Worm (Caenorhabditis elegans) whole organism, young adult: ENCODE measurements around the gene lpin-1.
A peak's percentile ranks its signal among the peaks of the same experiment; 100 is the strongest.

Experiments
- B0019.2 ChIP-seq: fragments of 200-800 bp; sonication (Bioruptor generic); conservative IDR thresholded peaks from 2 replicates; pipeline ENCODE4 v1.3.6; 2022; ENCODE audit warnings: missing genetic modification reagents, missing genetic modification characterization, missing compliant biosample characterization
- B0261.1 ChIP-seq: sonication (generic microtip); optimal IDR thresholded peaks from 2 replicates; lab custom pipeline; 2016; ENCODE audit warnings: mild to moderate bottlenecking, missing genetic modification characterization, moderate library complexity, missing compliant biosample characterization
- C06A6.2 ChIP-seq: fragments of 200-800 bp; sonication (Bioruptor generic); conservative IDR thresholded peaks from 2 replicates; pipeline ENCODE4 v1.3.6; 2022; ENCODE audit warnings: missing genetic modification characterization, missing compliant biosample characterization
- D2030.7 ChIP-seq: fragments of 200-800 bp; sonication (Bioruptor generic); IDR thresholded peaks from 2 replicates; pipeline ENCODE4 v1.3.6; 2022; ENCODE audit warnings: missing genetic modification reagents, missing genetic modification characterization, missing compliant biosample characterization
- F10E7.11 ChIP-seq: sonication (generic microtip); optimal IDR thresholded peaks from 2 replicates; lab custom pipeline; 2017; ENCODE audit warnings: mild to moderate bottlenecking, missing genetic modification characterization, moderate library complexity, missing compliant biosample characterization
- F22D6.2 ChIP-seq: sonication (generic microtip); optimal IDR thresholded peaks from 2 replicates; lab custom pipeline; 2016; ENCODE audit warnings: mild to moderate bottlenecking, missing genetic modification characterization, missing compliant biosample characterization
- F23B12.7 ChIP-seq: sonication (generic microtip); optimal IDR thresholded peaks from 2 replicates; lab custom pipeline; 2017; ENCODE audit warnings: missing genetic modification characterization, mild to moderate bottlenecking, missing compliant biosample characterization, antibody characterized with exemption, moderate library complexity; ENCODE audit not compliant: insufficient read depth
- F33H1.4 ChIP-seq: fragments of 200-800 bp; sonication (Bioruptor generic); IDR thresholded peaks from 2 replicates; pipeline ENCODE4 v1.3.6; 2022; ENCODE audit warnings: missing genetic modification reagents, missing genetic modification characterization, missing compliant biosample characterization
- T07F8.4 ChIP-seq: sonication (generic microtip); optimal IDR thresholded peaks from 2 replicates; lab custom pipeline; 2016; ENCODE audit warnings: mild to moderate bottlenecking, missing genetic modification characterization, moderate library complexity, missing compliant biosample characterization
- Y53F4B.3 ChIP-seq: fragments of 200-800 bp; sonication (Bioruptor generic); IDR thresholded peaks from 2 replicates; pipeline ENCODE4 v1.3.6; 2022; ENCODE audit warnings: missing genetic modification reagents, missing genetic modification characterization, missing compliant biosample characterization
- Y53G8AR.9 ChIP-seq: fragments of 200-800 bp; sonication (Bioruptor generic); conservative IDR thresholded peaks from 2 replicates; pipeline ENCODE4 v1.3.6; 2022; ENCODE audit warnings: missing genetic modification reagents, missing genetic modification characterization, missing compliant biosample characterization
- Y67H2A.10 ChIP-seq: fragments of 200-800 bp; sonication (Bioruptor generic); conservative IDR thresholded peaks from 2 replicates; pipeline ENCODE4 v1.3.6; 2022; ENCODE audit warnings: missing genetic modification reagents, missing genetic modification characterization, missing compliant biosample characterization
- Y79H2A.3 ChIP-seq: fragments of 200-800 bp; sonication (Bioruptor generic); conservative IDR thresholded peaks from 2 replicates; pipeline ENCODE4 v1.3.6; 2022; ENCODE audit warnings: missing genetic modification reagents, missing genetic modification characterization, missing compliant biosample characterization
- ama-1 ChIP-seq, 3 experiments: fragments of 150-350 bp in 1 of 3; sonication (generic microtip) in 2 of 3; optimal IDR thresholded peaks; 2 replicates each; lab custom pipeline; 2014 to 2018; ENCODE audit warnings: missing biosample characterization in 2 of 3, missing genetic modification characterization in 2 of 3, missing genetic modification reagents in 2 of 3
- aptf-2 ChIP-seq: fragments of 200-800 bp; sonication (Bioruptor generic); conservative IDR thresholded peaks from 2 replicates; pipeline ENCODE4 v1.3.6; 2022; ENCODE audit warnings: missing genetic modification reagents, missing genetic modification characterization, missing compliant biosample characterization
- aptf-3 ChIP-seq: fragments of 200-800 bp; sonication (Bioruptor generic); IDR thresholded peaks from 2 replicates; pipeline ENCODE4 v1.3.6; 2022; ENCODE audit warnings: missing genetic modification characterization, missing compliant biosample characterization
- ceh-100 ChIP-seq: fragments of 200-800 bp; sonication (Bioruptor generic); IDR thresholded peaks from 2 replicates; pipeline ENCODE4 v1.3.6; 2022; ENCODE audit warnings: missing genetic modification reagents, missing genetic modification characterization, missing compliant biosample characterization
- ceh-40 ChIP-seq: fragments of 200-800 bp; sonication (Bioruptor generic); IDR thresholded peaks from 2 replicates; pipeline ENCODE4 v1.3.6; 2022; ENCODE audit warnings: missing genetic modification characterization, missing compliant biosample characterization
- ceh-79 ChIP-seq: sonication (generic microtip); optimal IDR thresholded peaks from 2 replicates; lab custom pipeline; 2017; ENCODE audit warnings: mild to moderate bottlenecking, missing genetic modification characterization, missing compliant biosample characterization
- ceh-91 ChIP-seq: fragments of 200-800 bp; sonication (Bioruptor generic); IDR thresholded peaks from 2 replicates; pipeline ENCODE4 v1.3.6; 2022; ENCODE audit warnings: missing genetic modification reagents, missing genetic modification characterization, missing compliant biosample characterization
- dpff-1 ChIP-seq: sonication (generic microtip); optimal IDR thresholded peaks from 2 replicates; lab custom pipeline; 2017; ENCODE audit warnings: mild to moderate bottlenecking, missing genetic modification characterization, missing compliant biosample characterization
- egl-44 ChIP-seq: fragments of 200-800 bp; sonication (Bioruptor generic); IDR thresholded peaks from 2 replicates; pipeline ENCODE4 v1.3.6; 2022; ENCODE audit warnings: missing genetic modification reagents, missing genetic modification characterization, missing compliant biosample characterization
- ekl-4 ChIP-seq: fragments of 200-800 bp; sonication (Bioruptor generic); IDR thresholded peaks from 2 replicates; pipeline ENCODE4 v1.3.6; 2022; ENCODE audit warnings: missing genetic modification reagents, missing genetic modification characterization, missing compliant biosample characterization
- hrde-1 ChIP-seq: sonication (generic microtip); optimal IDR thresholded peaks from 2 replicates; lab custom pipeline; 2016; ENCODE audit warnings: missing genetic modification characterization, mild to moderate bottlenecking, missing compliant biosample characterization, moderate library complexity, missing genotype, missing genetic modification reagents, borderline replicate concordance
- lin-26 ChIP-seq: fragments of 200-800 bp; sonication (Bioruptor generic); IDR thresholded peaks from 2 replicates; pipeline ENCODE4 v1.3.6; 2022; ENCODE audit warnings: missing genetic modification reagents, missing genetic modification characterization, missing compliant biosample characterization
- lsy-27 ChIP-seq: sonication (generic microtip); optimal IDR thresholded peaks from 2 replicates; lab custom pipeline; 2017; ENCODE audit warnings: missing genetic modification characterization, mild to moderate bottlenecking, missing compliant biosample characterization, antibody characterized with exemption, missing genotype, borderline replicate concordance; ENCODE audit not compliant: insufficient read depth
- madf-8 ChIP-seq: fragments of 200-800 bp; sonication (Bioruptor generic); conservative IDR thresholded peaks from 2 replicates; pipeline ENCODE4 v1.3.6; 2022; ENCODE audit warnings: missing genetic modification reagents, missing genetic modification characterization, missing compliant biosample characterization
- mcd-1 ChIP-seq: fragments of 200-800 bp; sonication (Bioruptor generic); IDR thresholded peaks from 2 replicates; pipeline ENCODE4 v1.3.6; 2022; ENCODE audit warnings: missing genetic modification reagents, missing genetic modification characterization, missing compliant biosample characterization
- mes-4 ChIP-seq: sonication (generic microtip); optimal IDR thresholded peaks from 2 replicates; lab custom pipeline; 2016; ENCODE audit warnings: missing genotype, missing genetic modification characterization, missing compliant biosample characterization
- mxl-1 ChIP-seq: sonication (generic microtip); optimal IDR thresholded peaks from 2 replicates; lab custom pipeline; 2016; ENCODE audit warnings: missing genetic modification characterization, missing compliant biosample characterization
- nfya-1 ChIP-seq: sonication (generic microtip); optimal IDR thresholded peaks from 2 replicates; lab custom pipeline; 2017; ENCODE audit warnings: antibody characterized with exemption, missing compliant biosample characterization, missing genetic modification characterization, borderline replicate concordance; ENCODE audit not compliant: insufficient read depth
- nfya-2 ChIP-seq: fragments of 200-800 bp; sonication (Bioruptor generic); IDR thresholded peaks from 2 replicates; pipeline ENCODE4 v1.3.6; 2022; ENCODE audit warnings: missing genetic modification reagents, missing genetic modification characterization, missing compliant biosample characterization
- pha-4 ChIP-seq: fragments of 150-350 bp; sonication (generic microtip); optimal IDR thresholded peaks from 2 replicates; lab custom pipeline; 2014; ENCODE audit warnings: missing biosample characterization, missing genetic modification reagents, missing genetic modification characterization
- rcor-1 ChIP-seq: fragments of 200-800 bp; sonication (Bioruptor generic); IDR thresholded peaks from 2 replicates; pipeline ENCODE4 v1.3.6; 2022; ENCODE audit warnings: missing genetic modification reagents, missing genetic modification characterization, missing compliant biosample characterization
- rpc-1 ChIP-seq, 2 experiments: fragments of 150-350 bp in 1 of 2; sonication (generic microtip) in 1 of 2; optimal IDR thresholded peaks; 2 replicates each; lab custom pipeline; 2014 to 2018; ENCODE audit warnings: missing biosample characterization in 1 of 2, missing genetic modification characterization in 1 of 2, missing genetic modification reagents in 1 of 2, missing genotype in 1 of 2
- sea-2 ChIP-seq: fragments of 200-800 bp; sonication (Bioruptor generic); IDR thresholded peaks from 2 replicates; pipeline ENCODE4 v1.3.6; 2022; ENCODE audit warnings: missing genetic modification characterization, missing compliant biosample characterization
- snpc-1.1 ChIP-seq: sonication (generic microtip); optimal IDR thresholded peaks from 2 replicates; lab custom pipeline; 2017; ENCODE audit warnings: missing genetic modification characterization, mild to moderate bottlenecking, missing compliant biosample characterization, antibody characterized with exemption, moderate library complexity, missing genotype, missing genetic modification reagents; ENCODE audit not compliant: insufficient read depth
- snpc-3.4 ChIP-seq: sonication (generic microtip); optimal IDR thresholded peaks from 2 replicates; lab custom pipeline; 2017; ENCODE audit warnings: missing genetic modification characterization, mild to moderate bottlenecking, missing compliant biosample characterization, antibody characterized with exemption, moderate library complexity, missing genotype, missing genetic modification reagents
- snpc-4 ChIP-seq, 5 experiments: fragments of 150-350 bp in 1 of 5; sonication (generic microtip) in 4 of 5; optimal IDR thresholded peaks; 2 replicates each; lab custom pipeline; 2014 to 2018; ENCODE audit warnings: missing genetic modification characterization in 5 of 5, missing biosample characterization in 3 of 5, antibody characterized with exemption in 2 of 5, mild to moderate bottlenecking in 2 of 5, missing compliant biosample characterization in 2 of 5, missing genotype in 2 of 5, moderate library complexity in 2 of 5, missing genetic modification reagents in 1 of 5
- tbp1 ChIP-seq: fragments of 200-800 bp; sonication (Bioruptor generic); optimal IDR thresholded peaks from 2 replicates; lab custom pipeline; 2018; ENCODE audit warnings: mild to moderate bottlenecking, missing genetic modification characterization, missing compliant biosample characterization
- tlf-1 ChIP-seq: fragments of 200-800 bp; sonication (Bioruptor generic); optimal IDR thresholded peaks from 2 replicates; lab custom pipeline; 2018; ENCODE audit warnings: mild to moderate bottlenecking, missing genetic modification characterization, missing compliant biosample characterization
- zfh-2 ChIP-seq: fragments of 200-800 bp; sonication (Bioruptor generic); conservative IDR thresholded peaks from 2 replicates; pipeline ENCODE4 v1.3.6; 2022; ENCODE audit warnings: missing genetic modification reagents, missing genetic modification characterization, missing compliant biosample characterization
- zim-3 ChIP-seq: sonication (generic microtip); optimal IDR thresholded peaks from 2 replicates; lab custom pipeline; 2017; ENCODE audit warnings: mild to moderate bottlenecking, missing genetic modification characterization, moderate library complexity, missing compliant biosample characterization
- ztf-26 ChIP-seq: sonication (generic microtip); optimal IDR thresholded peaks from 2 replicates; lab custom pipeline; 2017; ENCODE audit warnings: missing genetic modification characterization, missing compliant biosample characterization

lpin-1 gene

DNA sequence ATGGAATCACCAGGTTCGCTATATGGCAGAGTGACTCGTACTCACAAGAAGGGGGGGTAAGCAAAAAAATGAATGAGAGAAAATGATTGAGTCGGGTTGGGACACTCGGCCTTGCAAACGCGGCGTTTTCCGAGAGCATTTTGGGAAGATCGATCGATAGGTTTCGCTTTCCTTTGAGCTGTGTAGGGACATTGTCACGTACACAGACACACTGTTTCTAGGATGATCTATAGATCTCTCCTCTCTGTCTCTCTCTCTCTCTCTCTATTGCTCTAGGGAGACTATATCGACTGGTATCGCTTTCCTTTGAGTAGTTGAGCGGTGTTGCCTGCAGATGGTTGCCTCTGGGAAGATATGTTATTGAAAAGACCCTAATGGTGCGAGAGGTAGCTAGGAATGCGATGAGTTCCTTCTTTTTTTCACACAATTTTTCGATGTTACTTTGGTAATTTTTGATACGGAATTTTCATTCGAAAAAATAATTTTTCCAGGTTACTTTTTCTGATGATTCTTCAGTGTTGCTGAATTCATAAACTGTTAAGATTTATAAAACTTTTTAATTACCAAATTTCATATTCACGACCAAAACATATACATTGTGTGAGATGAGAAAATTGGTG, 4.1 kb downstream of the lpin-1 start, which contains the start of gene H37A05.4 (continued):
- TF ChIP-seq tbp1 (peak; percentile 39), lsy-27 (no peak)

DNA sequence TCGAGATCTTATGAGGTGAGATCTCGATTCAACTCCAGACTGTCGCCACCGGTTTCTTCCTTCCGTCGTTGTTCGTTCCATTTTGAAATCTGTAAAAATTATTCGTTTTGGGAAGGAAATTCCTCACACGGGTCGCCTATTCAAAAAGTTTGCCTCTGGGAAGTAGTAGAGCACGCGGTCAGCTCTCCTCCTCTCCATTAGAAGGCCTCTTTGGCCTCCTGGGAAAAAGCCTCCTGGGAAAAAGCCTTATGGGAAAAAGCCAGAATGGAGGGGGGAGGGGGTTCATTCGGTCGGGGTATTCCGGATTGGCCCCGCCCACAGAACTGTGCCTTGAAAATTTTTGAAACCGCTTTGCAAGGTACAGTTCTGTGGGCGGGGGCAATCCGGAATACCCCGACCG, 6.3 kb downstream of the lpin-1 start:
- TF ChIP-seq F33H1.4 (GFP tag; lab: Robert Waterston, UW): no peak
- no peak for TF ChIP-seq hrde-1 (tag; lab: Kevin White, UChicago)
- no peak for TF ChIP-seq zfh-2
- no peak for TF ChIP-seq mcd-1 (GFP tag; lab: Robert Waterston, UW)
- TF ChIP-seq F22D6.2 (tag; lab: Kevin White, UChicago): no peak
- no peak for TF ChIP-seq ceh-40 (GFP tag; lab: Robert Waterston, UW)
- 0 out of 2 replicates have a peak, but pooled peaks have one; percentile 27 for TF ChIP-seq lin-26 (GFP tag; lab: Robert Waterston, UW)
- no peak for TF ChIP-seq mes-4 (tag; lab: Kevin White, UChicago)
- TF ChIP-seq ztf-26 (tag; lab: Kevin White, UChicago): no peak
- no peak for TF ChIP-seq ceh-79 (tag; lab: Kevin White, UChicago)
- peak; percentile 99 for TF ChIP-seq aptf-3 (GFP tag; lab: Robert Waterston, UW)
- TF ChIP-seq aptf-2 (GFP tag; lab: Robert Waterston, UW): peak; percentile 99
- no peak for TF ChIP-seq ceh-100
- TF ChIP-seq egl-44 (GFP tag; lab: Robert Waterston, UW): no peak
- TF ChIP-seq Y53G8AR.9: no peak
- TF ChIP-seq Y53F4B.3: no peak
- TF ChIP-seq rpc-1 (optimal IDR thresholded peaks at IDR 0.05; lab: Kevin White, UChicago): no peak
- TF ChIP-seq rpc-1 (tag; optimal IDR thresholded peaks at IDR 0.05; lab: Kevin White, UChicago): no peak
- no peak for TF ChIP-seq nfya-1 (tag; lab: Kevin White, UChicago)
- no peak for TF ChIP-seq pha-4 (tag; lab: Kevin White, UChicago)
- TF ChIP-seq B0019.2 (GFP tag; lab: Robert Waterston, UW): no peak
- TF ChIP-seq T07F8.4: no peak
- peak; percentile 24; the same call in 1 of the 2 replicates for TF ChIP-seq rcor-1 (GFP tag; lab: Robert Waterston, UW)
- 0 out of 2 replicates have a peak, but pooled peaks have one; percentile 6 for TF ChIP-seq madf-8 (GFP tag; lab: Robert Waterston, UW)
- no peak for TF ChIP-seq ceh-91 (GFP tag; lab: Robert Waterston, UW)
- no peak for TF ChIP-seq Y67H2A.10 (GFP tag; lab: Robert Waterston, UW)
- TF ChIP-seq snpc-1.1: no peak
- no peak for TF ChIP-seq D2030.7 (GFP tag; lab: Robert Waterston, UW)
- no peak for TF ChIP-seq nfya-2 (GFP tag; lab: Robert Waterston, UW)
- 0 out of 2 replicates have a peak, but pooled peaks have one; percentile 35 for TF ChIP-seq Y79H2A.3 (GFP tag; lab: Robert Waterston, UW)
- no peak for TF ChIP-seq C06A6.2 (GFP tag; lab: Robert Waterston, UW)
- TF ChIP-seq, all 124 proteins: peak for 6

DNA sequence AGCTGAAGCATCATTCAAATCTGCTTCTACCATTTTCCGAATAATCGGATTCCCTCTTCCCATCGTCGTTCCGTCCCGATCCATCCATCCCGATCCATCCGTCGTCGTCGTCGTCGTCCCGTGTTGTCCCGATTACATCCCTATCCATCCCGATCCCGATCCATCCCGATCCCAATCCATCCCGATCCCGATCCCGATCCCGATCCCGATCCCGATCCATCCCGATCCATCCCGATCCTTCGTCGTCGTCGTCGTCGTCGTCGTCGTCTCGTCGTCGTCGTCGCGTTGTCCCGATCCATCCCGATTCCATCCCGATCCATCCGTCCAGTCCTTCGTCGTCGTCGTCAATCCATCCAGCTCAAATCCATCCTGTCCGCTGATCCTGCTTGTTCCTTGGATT, 6.7 kb downstream of the lpin-1 start:
- TF ChIP-seq F10E7.11 (tag; lab: Kevin White, UChicago) (no peak), nfya-1 (tag; lab: Kevin White, UChicago) (no peak), mxl-1 (no peak), dpff-1 (tag; lab: Kevin White, UChicago) (no peak), F33H1.4 (GFP tag; lab: Robert Waterston, UW) (no peak), F23B12.7 (tag; lab: Kevin White, UChicago) (no peak), zim-3 (tag; lab: Kevin White, UChicago) (no peak), snpc-3.4 (tag; lab: Kevin White, UChicago) (no peak), ama-1 (optimal IDR thresholded peaks at IDR 0.05; lab: Kevin White, UChicago) (no peak), ama-1 (GFP tag; optimal IDR thresholded peaks at IDR 0.05; lab: Kevin White, UChicago) (no peak), snpc-4 (GFP tag; optimal IDR thresholded peaks at IDR 0.05; lab: Kevin White, UChicago) (no peak), snpc-4 (tag; optimal IDR thresholded peaks at IDR 0.05; lab: Kevin White, UChicago) (no peak), ekl-4 (GFP tag; lab: Robert Waterston, UW) (no peak), zfh-2 (peak; percentile 71), sea-2 (GFP tag; lab: Robert Waterston, UW) (0 out of 2 replicates have a peak, but pooled peaks have one; percentile 28), tlf-1 (GFP tag; lab: Kevin White, UChicago) (no peak), B0261.1 (tag; lab: Kevin White, UChicago) (no peak)
